Fruit fly (Drosophila melanogaster) whole organism, adult: ENCODE results near the gene CG13369.

Experiments used
- CG12768 ChIP-seq: fragments of 200-800 bp; sonication (Bioruptor generic); optimal IDR thresholded peaks from 2 replicates; lab custom pipeline; 2017; ENCODE audit warnings: missing biosample characterization, missing genetic modification characterization, mild to moderate bottlenecking, moderate library complexity, missing genetic modification reagents
- CG14711 ChIP-seq: fragments of 200-800 bp; sonication (Bioruptor generic); optimal IDR thresholded peaks from 2 replicates; lab custom pipeline; 2018; ENCODE audit warnings: missing biosample characterization, mild to moderate bottlenecking, missing genetic modification characterization, moderate library complexity
- CG7101 ChIP-seq: fragments of 200-800 bp; sonication (Bioruptor generic); optimal IDR thresholded peaks from 2 replicates; lab custom pipeline; 2018; ENCODE audit warnings: missing biosample characterization, mild to moderate bottlenecking, missing genetic modification characterization, moderate library complexity
- Hr96 ChIP-seq: fragments of 200-800 bp; sonication (Bioruptor generic); optimal IDR thresholded peaks from 2 replicates; lab custom pipeline; 2016; ENCODE audit warnings: missing biosample characterization, missing genetic modification characterization
- cic ChIP-seq: fragments of 200-800 bp; sonication (Bioruptor generic); optimal IDR thresholded peaks from 2 replicates; lab custom pipeline; 2017; ENCODE audit warnings: missing biosample characterization, mild to moderate bottlenecking, missing genetic modification characterization, moderate library complexity
- kay ChIP-seq: fragments of 200-800 bp; sonication (Bioruptor generic); peaks from one replicate; lab custom pipeline; 2016; ENCODE audit warnings: missing biosample characterization, missing genetic modification characterization, borderline replicate concordance
- tj ChIP-seq: fragments of 200-800 bp; sonication (Bioruptor generic); optimal IDR thresholded peaks from 3 replicates; lab custom pipeline; 2017; ENCODE audit warnings: missing biosample characterization, mild to moderate bottlenecking, missing genetic modification characterization, moderate library complexity

- TF ChIP-seq CG12768 (no peak), CG7101 (no peak), Hr96 (no peak), kay (no peak), tj (no peak), CG14711 (tag; lab: Kevin White, UChicago) (no peak), cic (GFP tag; lab: Kevin White, UChicago) (no peak)
These were observed 1.9 kb downstream of the CG13369 start, which contains the start of the genes CG13364 and Hinfp for dm6 chrX:625157-625627.
